Fruit fly (Drosophila melanogaster): ENCODE measurements around the gene mtgo.
A peak's percentile ranks its signal among the peaks of the same experiment; 100 is the strongest.

The mtgo gene

DNA sequence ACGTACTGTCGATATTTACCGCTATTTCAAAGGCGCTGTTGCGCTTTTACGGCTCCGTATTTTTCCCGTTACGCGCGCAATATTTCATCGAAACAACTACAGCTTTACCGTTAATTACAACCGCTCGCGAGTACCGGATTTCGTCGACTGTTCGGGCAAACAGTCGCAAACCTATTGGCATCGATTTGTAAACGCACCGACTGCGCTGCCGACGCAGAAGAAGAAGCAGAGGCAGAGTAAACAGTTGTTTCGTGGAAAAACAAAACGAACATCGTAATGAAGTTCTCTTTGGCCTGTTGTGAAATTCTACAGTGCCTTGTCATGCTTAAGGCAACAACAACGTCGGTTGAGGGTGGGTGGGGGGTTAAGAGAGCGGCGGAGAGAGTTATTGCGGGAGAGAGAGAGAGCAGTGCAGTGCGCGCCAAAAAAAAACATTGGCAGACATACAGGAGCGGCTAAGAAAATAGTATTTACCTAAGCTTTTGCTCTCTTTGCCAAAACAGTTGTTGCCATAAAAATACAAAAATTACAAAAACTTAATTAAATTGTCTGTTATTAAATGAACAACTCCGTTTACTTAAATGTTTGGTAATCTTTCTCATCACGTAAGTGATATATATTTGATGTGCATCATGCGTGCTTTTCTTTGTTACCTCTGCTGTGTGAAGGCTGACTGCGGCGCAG, 12.0 kb upstream of the mtgo start, which contains the start of gene CG5953 (continued):
- TF ChIP-seq CHES-1-like (GFP tag; optimal IDR thresholded peaks at IDR 0.05) (peak; percentile 91), BEAF-32 (GFP tag; optimal IDR thresholded peaks at IDR 0.05) (no peak), CG13894 (tag; optimal IDR thresholded peaks at IDR 0.05) (peak; percentile 88), CG1792 (GFP tag; optimal IDR thresholded peaks at IDR 0.05) (peak; percentile 86), CG4404 (GFP tag; IDR thresholded peaks at IDR 0.05) (peak; percentile 95), Sox102F (GFP tag; optimal IDR thresholded peaks at IDR 0.05) (peak; percentile 98), Deaf1 (tag; optimal IDR thresholded peaks at IDR 0.05) (peak; percentile 87), pb (GFP tag; optimal IDR thresholded peaks at IDR 0.05) (peak; percentile 81), CG7271 (tag; optimal IDR thresholded peaks at IDR 0.05) (peak; percentile 88), Bteb2 (GFP tag; optimal IDR thresholded peaks at IDR 0.05) (peak; percentile 88), CG16779 (GFP tag; IDR thresholded peaks at IDR 0.05) (peak; percentile 90), Hr39 (optimal IDR thresholded peaks at IDR 0.05) (no peak), run (tag; optimal IDR thresholded peaks at IDR 0.05) (peak; percentile 95), pfk (GFP tag; optimal IDR thresholded peaks at IDR 0.05) (peak; percentile 40), slou (GFP tag; optimal IDR thresholded peaks at IDR 0.05) (peak; percentile 90), CG4328 (GFP tag; optimal IDR thresholded peaks at IDR 0.05) (peak; percentile 95), Six4 (GFP tag; optimal IDR thresholded peaks at IDR 0.05) (peak; percentile 90), jing (GFP tag; optimal IDR thresholded peaks at IDR 0.05) (peak; percentile 96), CG2678 (tag; optimal IDR thresholded peaks at IDR 0.05) (peak; percentile 98), sima (GFP tag; optimal IDR thresholded peaks at IDR 0.05) (peak; percentile 79), NfI (GFP tag; optimal IDR thresholded peaks at IDR 0.05) (peak; percentile 97), D19B (GFP tag; optimal IDR thresholded peaks at IDR 0.05) (peak; percentile 91), dmrt99B (tag; optimal IDR thresholded peaks at IDR 0.05) (peak; percentile 98), Bgb (GFP tag; IDR thresholded peaks at IDR 0.05; ENCODE audit: partially characterized antibody) (peak; percentile 60), Side (GFP tag; optimal IDR thresholded peaks at IDR 0.05) (peak; percentile 96), CG10654 (GFP tag; optimal IDR thresholded peaks at IDR 0.05) (peak; percentile 89), HLH3B (GFP tag; IDR thresholded peaks at IDR 0.05) (peak; percentile 97), croc (GFP tag; conservative IDR thresholded peaks at IDR 0.05) (peak; percentile 96), CG9437 (GFP tag; optimal IDR thresholded peaks at IDR 0.05) (peak; percentile 86), CG4707 (GFP tag; optimal IDR thresholded peaks at IDR 0.05) (peak; percentile 84), CkIIα-i1 (GFP tag; IDR thresholded peaks at IDR 0.05) (0 out of 2 replicates have a peak, but pooled peaks have one; percentile 69), cwo (GFP tag; optimal IDR thresholded peaks at IDR 0.05) (peak; percentile 96), wor (GFP tag; IDR thresholded peaks at IDR 0.05) (peak; percentile 95), CG16815 (GFP tag; optimal IDR thresholded peaks at IDR 0.05) (peak; percentile 95), lola (GFP tag; optimal IDR thresholded peaks at IDR 0.05) (peak in 1 of 3 experiments; percentile 95), CG33557 (GFP tag; optimal IDR thresholded peaks at IDR 0.05) (peak; percentile 90), Atf-2 (GFP tag; optimal IDR thresholded peaks at IDR 0.05) (peak; percentile 87), CG6765 (GFP tag; optimal IDR thresholded peaks at IDR 0.05) (peak; percentile 94), CG31388 (GFP tag; optimal IDR thresholded peaks at IDR 0.05) (peak; percentile 84), btn (GFP tag; optimal IDR thresholded peaks at IDR 0.05) (peak; percentile 72), knrl (GFP tag; IDR thresholded peaks at IDR 0.05; ENCODE audit: partially characterized antibody) (no peak), CG14050 (GFP tag; IDR thresholded peaks at IDR 0.05) (peak; percentile 96), Sox100B (GFP tag; optimal IDR thresholded peaks at IDR 0.05) (peak; percentile 96), CG3281 (GFP tag; optimal IDR thresholded peaks at IDR 0.05) (peak; percentile 98), maf-S (GFP tag; optimal IDR thresholded peaks at IDR 0.05) (peak; percentile 91), CG33213 (GFP tag; optimal IDR thresholded peaks at IDR 0.05) (peak; percentile 81), zfh1 (GFP tag; IDR thresholded peaks at IDR 0.05) (peak; percentile 96), slp2 (GFP tag; optimal IDR thresholded peaks at IDR 0.05) (peak; percentile 91), CG10565 (GFP tag; optimal IDR thresholded peaks at IDR 0.05) (peak; percentile 89)

All from whole organism, embryonic.